Worm (Caenorhabditis elegans) whole organism, L3 larva: ENCODE measurements around the gene scl-5.

Experiments
- aly-2 ChIP-seq: fragments of 150-350 bp; optimal IDR thresholded peaks from 2 replicates; lab custom pipeline; 2014; ENCODE audit warnings: missing biosample characterization, missing genetic modification characterization
- ama-1 ChIP-seq: fragments of 150-350 bp; optimal IDR thresholded peaks from 2 replicates; lab custom pipeline; 2018
- ceh-28 ChIP-seq: fragments of 150-350 bp; optimal IDR thresholded peaks from 2 replicates; lab custom pipeline; 2014; ENCODE audit warnings: missing biosample characterization, missing genetic modification reagents, missing genetic modification characterization
- egl-5 ChIP-seq: fragments of 150-350 bp; optimal IDR thresholded peaks from 2 replicates; lab custom pipeline; 2017; ENCODE audit warnings: missing biosample characterization, missing genetic modification reagents, missing genetic modification characterization, inconsistent platforms
- elt-2 ChIP-seq: sonication (generic microtip); optimal IDR thresholded peaks from 2 replicates; lab custom pipeline; 2016; ENCODE audit warnings: missing genetic modification reagents, mild to moderate bottlenecking, missing genetic modification characterization, missing compliant biosample characterization
- elt-3 ChIP-seq, 3 experiments: fragments of 150-350 bp in 1 of 3; sonication (generic microtip) in 2 of 3; optimal IDR thresholded peaks; 2 replicates in 2 of 3; 4 replicates in 1 of 3; lab custom pipeline; 2014 to 2017; ENCODE audit warnings: missing biosample characterization in 3 of 3, missing genetic modification characterization in 3 of 3
- fos-1 ChIP-seq: fragments of 150-350 bp; optimal IDR thresholded peaks from 2 replicates; lab custom pipeline; 2014; ENCODE audit warnings: missing biosample characterization, missing genetic modification characterization
- hmg-11 ChIP-seq: sonication (generic microtip); optimal IDR thresholded peaks from 2 replicates; lab custom pipeline; 2016; ENCODE audit warnings: missing genetic modification characterization, missing compliant biosample characterization
- lin-39 ChIP-seq: fragments of 150-350 bp; optimal IDR thresholded peaks from 2 replicates; lab custom pipeline; 2018; ENCODE audit warnings: missing biosample characterization, missing genetic modification reagents, missing genetic modification characterization
- mdl-1 ChIP-seq: fragments of 150-350 bp; optimal IDR thresholded peaks from 2 replicates; lab custom pipeline; 2014; ENCODE audit warnings: missing biosample characterization, missing genetic modification characterization
- mml-1 ChIP-seq: fragments of 150-350 bp; sonication (generic microtip); optimal IDR thresholded peaks from 3 replicates; lab custom pipeline; 2014; ENCODE audit warnings: missing biosample characterization, missing genetic modification characterization
- nhr-12 ChIP-seq: fragments of 150-350 bp; optimal IDR thresholded peaks from 2 replicates; lab custom pipeline; 2014; ENCODE audit warnings: missing biosample characterization, missing genetic modification characterization
- nhr-23 ChIP-seq: fragments of 150-350 bp; optimal IDR thresholded peaks from 2 replicates; lab custom pipeline; 2014; ENCODE audit warnings: missing biosample characterization, missing genetic modification reagents, missing genetic modification characterization
- nhr-237 ChIP-seq: fragments of 150-350 bp; optimal IDR thresholded peaks from 2 replicates; lab custom pipeline; 2014; ENCODE audit warnings: missing biosample characterization, missing genetic modification characterization
- nhr-25 ChIP-seq: sonication (generic microtip); optimal IDR thresholded peaks from 2 replicates; lab custom pipeline; 2017; ENCODE audit warnings: missing biosample characterization, missing genetic modification characterization
- nhr-67 ChIP-seq: fragments of 150-350 bp; optimal IDR thresholded peaks from 2 replicates; lab custom pipeline; 2014; ENCODE audit warnings: missing biosample characterization, missing genetic modification characterization
- nhr-77 ChIP-seq: fragments of 150-350 bp; optimal IDR thresholded peaks from 2 replicates; lab custom pipeline; 2014; ENCODE audit warnings: missing biosample characterization, missing genetic modification characterization
- pqm-1 ChIP-seq: fragments of 150-350 bp; optimal IDR thresholded peaks from 2 replicates; lab custom pipeline; 2017; ENCODE audit warnings: missing biosample characterization, missing genetic modification characterization, inconsistent platforms
- skn-1 ChIP-seq: fragments of 150-350 bp; optimal IDR thresholded peaks from 2 replicates; lab custom pipeline; 2014; ENCODE audit warnings: missing biosample characterization, missing genetic modification characterization
- snpc-4 ChIP-seq: fragments of 150-350 bp; optimal IDR thresholded peaks from 2 replicates; lab custom pipeline; 2014; ENCODE audit warnings: missing biosample characterization, missing genetic modification characterization
- unc-62 ChIP-seq: fragments of 150-350 bp; sonication (generic microtip); optimal IDR thresholded peaks from 4 replicates; lab custom pipeline; 2014; ENCODE audit warnings: missing biosample characterization, missing genetic modification reagents, missing genetic modification characterization
- zag-1 ChIP-seq: fragments of 150-350 bp; optimal IDR thresholded peaks from 2 replicates; lab custom pipeline; 2014; ENCODE audit warnings: missing biosample characterization, missing genetic modification characterization
- ztf-11 ChIP-seq: fragments of 150-350 bp; optimal IDR thresholded peaks from 2 replicates; lab custom pipeline; 2014; ENCODE audit warnings: missing biosample characterization, missing genetic modification characterization

Gene scl-5

ce11 chrIV:13109751-13110150 is 45.9 kb downstream of the scl-5 start, which contains the start of gene best-1:
best-1 (minus strand) TSS chrIV:13109779.
- TF ChIP-seq aly-2 (tag; lab: Kevin White, UChicago) (no peak), elt-3 (tag; optimal IDR thresholded peaks at IDR 0.05; lab: Kevin White, UChicago) (no peak), unc-62 (GFP tag; lab: Kevin White, UChicago) (no peak), nhr-67 (tag; lab: Kevin White, UChicago) (no peak), ceh-28 (no peak), lin-39 (tag; lab: Kevin White, UChicago) (no peak), mml-1 (no peak), zag-1 (tag; lab: Kevin White, UChicago) (no peak), nhr-25 (tag; lab: Kevin White, UChicago) (no peak), fos-1 (tag; lab: Kevin White, UChicago) (no peak), mdl-1 (tag; lab: Kevin White, UChicago) (peak; percentile 14), elt-2 (tag; lab: Kevin White, UChicago) (no peak), skn-1 (tag; lab: Kevin White, UChicago) (no peak), nhr-12 (tag; lab: Kevin White, UChicago) (no peak), pqm-1 (tag; lab: Kevin White, UChicago) (no peak), nhr-23 (tag; lab: Kevin White, UChicago) (peak; percentile 1), nhr-77 (no peak), ama-1 (lab: Kevin White, UChicago) (no peak), egl-5 (tag; lab: Kevin White, UChicago) (peak; percentile 57), ztf-11 (tag; lab: Kevin White, UChicago) (no peak)
- TF ChIP-seq, all 47 proteins: peak for 3

ce11 chrIV:13110876-13111275 is 47.1 kb downstream of the scl-5 start:
- TF ChIP-seq nhr-25 (tag; lab: Kevin White, UChicago): peak; percentile 6
- TF ChIP-seq hmg-11 (tag; lab: Kevin White, UChicago): no peak
- TF ChIP-seq, all 47 proteins: peak for 1

ce11 chrIV:13112982-13113381 is 49.2 kb downstream of the scl-5 start, which contains the start of gene best-2:
best-2 (minus strand) TSS chrIV:13113082.
- no peak for TF ChIP-seq nhr-237 (tag; lab: Kevin White, UChicago)
- TF ChIP-seq aly-2 (tag; lab: Kevin White, UChicago): no peak
- TF ChIP-seq snpc-4 (tag; lab: Kevin White, UChicago): no peak
- TF ChIP-seq pqm-1 (tag; lab: Kevin White, UChicago): no peak
